Worm (Caenorhabditis elegans) whole organism, L4 larva: ENCODE data around the gene Y97E10AR.6.

ENCODE experiments used
- F49E8.2 ChIP-seq: sonication (generic microtip); optimal IDR thresholded peaks from 2 replicates; lab custom pipeline; 2016; ENCODE audit warnings: missing compliant biosample characterization, mild to moderate bottlenecking, missing genetic modification characterization, borderline replicate concordance
- T20F7.1 ChIP-seq: fragments of 200-800 bp; sonication (Bioruptor generic); optimal IDR thresholded peaks from 2 replicates; lab custom pipeline; 2018; ENCODE audit warnings: mild to moderate bottlenecking, missing genetic modification characterization, missing compliant biosample characterization
- ZK337.2 ChIP-seq: fragments of 200-800 bp; sonication (Bioruptor generic); IDR thresholded peaks from 2 replicates; pipeline ENCODE4 v1.3.6; 2022; ENCODE audit warnings: missing genetic modification reagents, missing genetic modification characterization, missing compliant biosample characterization
- aly-2 ChIP-seq: sonication (generic microtip); optimal IDR thresholded peaks from 2 replicates; lab custom pipeline; 2018; ENCODE audit warnings: missing biosample characterization, missing genetic modification characterization
- ama-1 ChIP-seq: fragments of 150-350 bp; optimal IDR thresholded peaks from 2 replicates; lab custom pipeline; 2014; ENCODE audit warnings: inconsistent platforms, mixed read lengths
- arid-1 ChIP-seq: fragments of 200-800 bp; sonication (Bioruptor generic); conservative IDR thresholded peaks from 2 replicates; pipeline ENCODE4 v1.3.6; 2022; ENCODE audit warnings: missing genetic modification reagents, missing genetic modification characterization, missing compliant biosample characterization
- ceh-44 ChIP-seq: fragments of 200-800 bp; sonication (Bioruptor generic); IDR thresholded peaks from 2 replicates; pipeline ENCODE4 v1.3.6; 2022; ENCODE audit warnings: missing genetic modification reagents, missing genetic modification characterization, missing compliant biosample characterization
- ceh-62 ChIP-seq: sonication (generic microtip); optimal IDR thresholded peaks from 2 replicates; lab custom pipeline; 2017; ENCODE audit warnings: missing biosample characterization, missing genetic modification characterization
- ces-1 ChIP-seq: fragments of 150-350 bp; sonication (generic microtip); optimal IDR thresholded peaks from 4 replicates; lab custom pipeline; 2014; ENCODE audit warnings: missing biosample characterization, missing genetic modification reagents, missing genetic modification characterization
- ctbp-1 ChIP-seq: fragments of 200-800 bp; sonication (Bioruptor generic); IDR thresholded peaks from 2 replicates; pipeline ENCODE4 v1.3.6; 2022; ENCODE audit warnings: missing genetic modification reagents, missing genetic modification characterization, missing compliant biosample characterization
- daf-12 ChIP-seq: fragments of 150-350 bp; optimal IDR thresholded peaks from 2 replicates; lab custom pipeline; 2014; ENCODE audit warnings: missing biosample characterization, missing genetic modification reagents, missing genetic modification characterization
- daf-16 ChIP-seq, 3 experiments: sonication (generic microtip); optimal IDR thresholded peaks; 2 replicates each; lab custom pipeline; 2016 to 2017; ENCODE audit warnings: missing genetic modification characterization in 3 of 3, missing genetic modification reagents in 3 of 3, mild to moderate bottlenecking in 2 of 3, missing compliant biosample characterization in 2 of 3, missing biosample characterization in 1 of 3, moderate library complexity in 1 of 3
- daf-19 ChIP-seq: fragments of 200-800 bp; sonication (Bioruptor generic); conservative IDR thresholded peaks from 2 replicates; pipeline ENCODE4 v1.3.6; 2022; ENCODE audit warnings: missing genetic modification characterization, missing compliant biosample characterization
- daf-8 ChIP-seq: fragments of 200-800 bp; sonication (Bioruptor generic); IDR thresholded peaks from 2 replicates; pipeline ENCODE4 v1.3.6; 2022; ENCODE audit warnings: missing genetic modification characterization, missing compliant biosample characterization
- dmd-6 ChIP-seq: fragments of 200-800 bp; sonication (Bioruptor generic); IDR thresholded peaks from 2 replicates; pipeline ENCODE4 v1.3.6; 2022; ENCODE audit warnings: missing genetic modification reagents, missing genetic modification characterization, missing compliant biosample characterization
- dpl-1 ChIP-seq: fragments of 150-350 bp; optimal IDR thresholded peaks from 2 replicates; lab custom pipeline; 2014; ENCODE audit warnings: missing biosample characterization, missing genetic modification reagents, missing genetic modification characterization
- duxl-1 ChIP-seq: sonication (generic microtip); optimal IDR thresholded peaks from 2 replicates; lab custom pipeline; 2016; ENCODE audit warnings: mild to moderate bottlenecking, missing genetic modification characterization, moderate library complexity, missing compliant biosample characterization; ENCODE audit not compliant: poor library complexity
- fkh-10 ChIP-seq: fragments of 150-350 bp; optimal IDR thresholded peaks from 2 replicates; lab custom pipeline; 2014; ENCODE audit warnings: missing biosample characterization, missing genetic modification reagents, missing genetic modification characterization
- hif-1 ChIP-seq, 2 experiments: sonication (generic microtip); optimal IDR thresholded peaks; 2 replicates each; lab custom pipeline; 2016 to 2017; ENCODE audit warnings: missing compliant biosample characterization in 2 of 2, missing genetic modification characterization in 2 of 2, missing genetic modification reagents in 2 of 2, missing genotype in 2 of 2, mild to moderate bottlenecking in 1 of 2
- hlh-11 ChIP-seq: fragments of 200-800 bp; sonication (Bioruptor generic); optimal IDR thresholded peaks from 2 replicates; lab custom pipeline; 2018; ENCODE audit warnings: mild to moderate bottlenecking, missing genetic modification characterization, missing compliant biosample characterization
- hlh-30 ChIP-seq: sonication (generic microtip); optimal IDR thresholded peaks from 2 replicates; lab custom pipeline; 2017; ENCODE audit warnings: antibody characterized with exemption, mild to moderate bottlenecking, missing genetic modification characterization, missing compliant biosample characterization; ENCODE audit not compliant: insufficient read depth
- jun-1 ChIP-seq: fragments of 150-350 bp; optimal IDR thresholded peaks from 2 replicates; lab custom pipeline; 2014; ENCODE audit warnings: missing biosample characterization, missing genetic modification reagents, missing genetic modification characterization
- lin-13 ChIP-seq: fragments of 150-350 bp; optimal IDR thresholded peaks from 2 replicates; lab custom pipeline; 2014; ENCODE audit warnings: missing biosample characterization, missing genetic modification reagents, missing genetic modification characterization
- lin-38 ChIP-seq: fragments of 200-800 bp; sonication (Bioruptor generic); IDR thresholded peaks from 2 replicates; pipeline ENCODE4 v1.3.6; 2022; ENCODE audit warnings: missing genetic modification reagents, missing genetic modification characterization, missing compliant biosample characterization
- lsy-2 ChIP-seq, 2 experiments: fragments of 150-350 bp in 1 of 2; sonication (generic microtip) in 1 of 2; optimal IDR thresholded peaks; 2 replicates each; lab custom pipeline; 2014 to 2017; ENCODE audit warnings: missing biosample characterization in 2 of 2, missing genetic modification characterization in 2 of 2
- madf-9 ChIP-seq: fragments of 200-800 bp; sonication (Bioruptor generic); conservative IDR thresholded peaks from 2 replicates; pipeline ENCODE4 v1.3.6; 2022; ENCODE audit warnings: missing genetic modification reagents, missing genetic modification characterization, missing compliant biosample characterization
- mdl-1 ChIP-seq, 2 experiments: fragments of 150-350 bp in 1 of 2; sonication (generic microtip) in 1 of 2; optimal IDR thresholded peaks; 2 replicates each; lab custom pipeline; 2014 to 2017; ENCODE audit warnings: missing biosample characterization in 2 of 2, missing genetic modification characterization in 2 of 2
- mdt-29 ChIP-seq: fragments of 200-800 bp; sonication (Bioruptor generic); IDR thresholded peaks from 2 replicates; pipeline ENCODE4 v1.3.6; 2022; ENCODE audit warnings: missing genetic modification reagents, missing genetic modification characterization, missing compliant biosample characterization
- mep-1 ChIP-seq: fragments of 150-350 bp; sonication (generic microtip); optimal IDR thresholded peaks from 3 replicates; lab custom pipeline; 2014; ENCODE audit warnings: missing biosample characterization, missing genetic modification characterization
- mxl-3 ChIP-seq: fragments of 200-800 bp; sonication (Bioruptor generic); optimal IDR thresholded peaks from 2 replicates; lab custom pipeline; 2018; ENCODE audit warnings: mild to moderate bottlenecking, missing genetic modification characterization, missing compliant biosample characterization
- nhr-11 ChIP-seq: fragments of 150-350 bp; optimal IDR thresholded peaks from 2 replicates; lab custom pipeline; 2014; ENCODE audit warnings: missing biosample characterization, missing genetic modification characterization
- nhr-111 ChIP-seq: fragments of 200-800 bp; sonication (Bioruptor generic); optimal IDR thresholded peaks from 2 replicates; lab custom pipeline; 2018; ENCODE audit warnings: mild to moderate bottlenecking, missing genetic modification characterization, missing compliant biosample characterization
- nhr-25 ChIP-seq: sonication (generic microtip); optimal IDR thresholded peaks from 2 replicates; lab custom pipeline; 2017; ENCODE audit warnings: missing genetic modification characterization, mild to moderate bottlenecking, missing compliant biosample characterization, antibody characterized with exemption, moderate library complexity, borderline replicate concordance; ENCODE audit not compliant: insufficient read depth
- nhr-42 ChIP-seq: fragments of 200-800 bp; sonication (Bioruptor generic); IDR thresholded peaks from 2 replicates; pipeline ENCODE4 v1.3.6; 2022; ENCODE audit warnings: missing genetic modification characterization, missing compliant biosample characterization
- nhr-48 ChIP-seq: sonication (generic microtip); optimal IDR thresholded peaks from 2 replicates; lab custom pipeline; 2016; ENCODE audit warnings: mild to moderate bottlenecking, missing genetic modification characterization, missing compliant biosample characterization
- nhr-77 ChIP-seq: fragments of 150-350 bp; optimal IDR thresholded peaks from 2 replicates; lab custom pipeline; 2014; ENCODE audit warnings: missing biosample characterization, missing genetic modification characterization
- pqm-1 ChIP-seq: sonication (generic microtip); optimal IDR thresholded peaks from 2 replicates; lab custom pipeline; 2017; ENCODE audit warnings: missing biosample characterization, missing genetic modification characterization
- rbr-2 ChIP-seq: sonication (generic microtip); optimal IDR thresholded peaks from 2 replicates; lab custom pipeline; 2016; ENCODE audit warnings: missing genotype, missing genetic modification characterization, missing compliant biosample characterization
- sdz-12 ChIP-seq: fragments of 200-800 bp; sonication (Bioruptor generic); optimal IDR thresholded peaks from 2 replicates; lab custom pipeline; 2018; ENCODE audit warnings: mild to moderate bottlenecking, missing genetic modification characterization, missing compliant biosample characterization
- set-16 ChIP-seq: fragments of 200-800 bp; sonication (Bioruptor generic); IDR thresholded peaks from 2 replicates; pipeline ENCODE4 v1.3.6; 2022; ENCODE audit warnings: missing genetic modification reagents, missing genetic modification characterization, missing compliant biosample characterization
- skn-1 ChIP-seq: fragments of 150-350 bp; optimal IDR thresholded peaks from 2 replicates; lab custom pipeline; 2014; ENCODE audit warnings: missing biosample characterization, missing genetic modification characterization
- spr-3 ChIP-seq: fragments of 200-800 bp; sonication (Bioruptor generic); optimal IDR thresholded peaks from 2 replicates; lab custom pipeline; 2018; ENCODE audit warnings: mild to moderate bottlenecking, missing genetic modification characterization, missing compliant biosample characterization
- tag-97 ChIP-seq: fragments of 200-800 bp; sonication (Bioruptor generic); IDR thresholded peaks from 2 replicates; pipeline ENCODE4 v1.3.6; 2022; ENCODE audit warnings: missing genetic modification characterization, missing compliant biosample characterization
- unc-130 ChIP-seq: sonication (generic microtip); optimal IDR thresholded peaks from 2 replicates; lab custom pipeline; 2016; ENCODE audit warnings: missing genetic modification reagents, missing genetic modification characterization, missing compliant biosample characterization
- vab-7 ChIP-seq: fragments of 200-800 bp; sonication (Bioruptor generic); IDR thresholded peaks from 2 replicates; pipeline ENCODE4 v1.3.6; 2022; ENCODE audit warnings: missing genetic modification reagents, missing genetic modification characterization, missing compliant biosample characterization
- zip-11 ChIP-seq: fragments of 200-800 bp; sonication (Bioruptor generic); IDR thresholded peaks from 2 replicates; pipeline ENCODE4 v1.3.6; 2022; ENCODE audit warnings: missing genetic modification characterization, missing compliant biosample characterization
- ztf-7 ChIP-seq: fragments of 150-350 bp; optimal IDR thresholded peaks from 2 replicates; lab custom pipeline; 2014; ENCODE audit warnings: missing biosample characterization, missing genetic modification characterization

Gene Y97E10AR.6

DNA sequence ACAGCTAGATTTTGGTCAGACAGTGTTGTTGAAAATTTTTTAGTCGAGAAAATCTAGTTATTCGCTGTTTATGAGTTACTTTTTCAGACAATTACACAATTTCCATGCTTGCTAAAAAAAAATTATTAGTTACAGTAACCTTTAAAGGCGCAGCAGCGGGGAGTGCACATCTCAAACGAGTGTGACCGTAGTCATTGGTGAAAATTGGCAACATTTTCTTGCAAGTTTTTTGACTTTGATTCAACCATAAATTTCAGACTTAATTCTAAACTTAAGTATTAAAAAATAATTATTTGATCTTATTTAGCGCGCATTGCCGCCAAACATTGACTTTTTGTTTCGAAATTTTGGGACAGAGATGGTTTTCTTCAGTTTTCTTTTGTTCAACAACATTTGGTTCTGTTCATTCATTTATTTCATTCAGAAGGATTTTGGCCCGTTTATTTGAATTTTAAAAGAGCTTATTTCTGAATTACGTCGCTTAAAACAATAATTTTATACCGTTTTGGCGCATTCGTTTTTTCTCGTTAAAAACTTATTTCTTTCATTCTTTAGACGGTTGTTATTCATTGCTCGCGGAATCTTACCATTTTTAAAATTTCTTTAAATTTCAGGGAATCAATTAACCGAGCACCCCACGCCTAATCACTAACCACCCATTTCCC, 15.2 kb upstream of the Y97E10AR.6 start, which contains the start of gene oma-2:
Gene oma-2, plus strand, starts transcription at position 615 of the 665 bp plus-strand sequence.
- TF ChIP-seq unc-130 (GFP tag; lab: Kevin White, UChicago) (peak; percentile 33), lin-13 (GFP tag; lab: Kevin White, UChicago) (peak; percentile 33), zip-11 (no peak), hlh-11 (no peak), F49E8.2 (tag; lab: Kevin White, UChicago) (peak; percentile 35), lsy-2 (tag; optimal IDR thresholded peaks at IDR 0.05; lab: Kevin White, UChicago) (peak in 1 of 2 experiments; percentile 25), lin-38 (GFP tag; lab: Robert Waterston, UW) (peak; percentile 34)

DNA sequence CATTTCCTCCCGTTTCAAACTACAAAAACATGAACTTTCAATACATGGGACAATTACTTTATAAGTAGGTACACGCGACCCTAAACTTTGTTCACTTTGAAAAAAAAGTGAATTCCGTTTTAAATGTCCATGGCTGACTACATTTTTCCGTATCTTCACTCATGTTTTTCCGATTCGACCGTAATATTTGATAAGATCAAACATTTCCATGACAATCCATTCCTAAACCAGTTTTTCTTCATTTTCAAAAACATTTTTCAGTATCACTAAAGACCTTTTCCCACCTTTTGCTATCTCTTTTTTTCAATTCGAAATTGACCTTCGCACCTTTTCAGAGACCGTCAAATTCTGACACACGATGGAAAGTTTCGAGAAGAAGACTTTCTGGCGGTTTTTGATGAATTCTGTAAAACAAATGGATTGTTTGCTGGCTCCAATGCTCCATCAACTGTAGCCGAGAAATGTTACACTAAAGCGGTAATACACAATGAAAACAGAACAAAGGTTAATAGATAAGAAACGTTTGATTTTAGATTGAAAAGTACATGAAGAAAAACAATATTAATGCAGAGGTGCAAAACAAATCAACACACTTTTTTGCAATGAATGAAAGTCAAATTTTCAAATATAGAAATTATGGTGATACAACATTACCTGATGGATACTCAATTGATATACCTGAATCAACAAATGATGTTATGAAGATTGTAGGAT, 13.8 kb upstream of the Y97E10AR.6 start:
- TF ChIP-seq ceh-44 (no peak), skn-1 (tag; lab: Kevin White, UChicago) (no peak), dmd-6 (GFP tag; lab: Robert Waterston, UW) (peak; percentile 39), madf-9 (GFP tag; lab: Robert Waterston, UW) (no peak), jun-1 (tag; lab: Kevin White, UChicago) (no peak), T20F7.1 (GFP tag; lab: Kevin White, UChicago) (no peak), nhr-77 (tag; lab: Kevin White, UChicago) (no peak), nhr-11 (tag; lab: Kevin White, UChicago) (no peak), ZK337.2 (GFP tag; lab: Robert Waterston, UW) (no peak), dpl-1 (GFP tag; lab: Kevin White, UChicago) (no peak), daf-19 (no peak), ces-1 (GFP tag; lab: Kevin White, UChicago) (no peak), daf-8 (GFP tag; lab: Robert Waterston, UW) (no peak), sdz-12 (no peak), aly-2 (tag; lab: Kevin White, UChicago) (no peak), mdt-29 (GFP tag; lab: Robert Waterston, UW) (no peak), nhr-111 (GFP tag; lab: Kevin White, UChicago) (no peak), tag-97 (GFP tag; lab: Robert Waterston, UW) (no peak), daf-12 (tag; lab: Kevin White, UChicago) (no peak), mdl-1 (tag; optimal IDR thresholded peaks at IDR 0.05; lab: Kevin White, UChicago) (no peak), arid-1 (no peak), nhr-25 (tag; lab: Kevin White, UChicago) (no peak), ceh-62 (tag; lab: Kevin White, UChicago) (no peak), pqm-1 (tag; lab: Kevin White, UChicago) (peak; percentile 5), rbr-2 (tag; lab: Kevin White, UChicago) (no peak), nhr-48 (peak; percentile 18), daf-16 (GFP tag; optimal IDR thresholded peaks at IDR 0.05; lab: Kevin White, UChicago) (no peak), daf-16 (tag; optimal IDR thresholded peaks at IDR 0.05; lab: Kevin White, UChicago) (peak; percentile 73), duxl-1 (tag; lab: Kevin White, UChicago) (no peak), lin-38 (GFP tag; lab: Robert Waterston, UW) (no peak), fkh-10 (GFP tag; lab: Kevin White, UChicago) (no peak), hif-1 (tag; optimal IDR thresholded peaks at IDR 0.05; lab: Kevin White, UChicago) (no peak), mxl-3 (GFP tag; lab: Kevin White, UChicago) (no peak), ztf-7 (no peak), set-16 (GFP tag; lab: Robert Waterston, UW) (no peak), vab-7 (GFP tag; lab: Robert Waterston, UW) (no peak), spr-3 (no peak), mep-1 (tag; lab: Kevin White, UChicago) (no peak), nhr-42 (GFP tag; lab: Robert Waterston, UW) (no peak), ama-1 (no peak), hlh-30 (tag; lab: Kevin White, UChicago) (no peak), ctbp-1 (no peak)
